Fruit fly (Drosophila melanogaster) Kc167 (cell line): Measurements from ENCODE around the gene Hyls1.

Experiments
- Myc ChIP-seq: fragments of >200 bp; optimal IDR thresholded peaks from 2 replicates; lab custom pipeline; 2017; ENCODE audit warnings: missing external identifiers
- h ChIP-seq: fragments of >200 bp; optimal IDR thresholded peaks from 3 replicates; lab custom pipeline; 2018; ENCODE audit warnings: missing external identifiers
- insv ChIP-seq: fragments of >200 bp; optimal IDR thresholded peaks from 3 replicates; lab custom pipeline; 2018; ENCODE audit warnings: missing external identifiers
- psq ChIP-seq: fragments of >200 bp; optimal IDR thresholded peaks from 2 replicates; lab custom pipeline; 2017; ENCODE audit warnings: missing external identifiers
- ttk ChIP-seq: sonication (Bioruptor generic); optimal IDR thresholded peaks from 2 replicates; lab custom pipeline; 2017; ENCODE audit warnings: missing external identifiers

DNA sequence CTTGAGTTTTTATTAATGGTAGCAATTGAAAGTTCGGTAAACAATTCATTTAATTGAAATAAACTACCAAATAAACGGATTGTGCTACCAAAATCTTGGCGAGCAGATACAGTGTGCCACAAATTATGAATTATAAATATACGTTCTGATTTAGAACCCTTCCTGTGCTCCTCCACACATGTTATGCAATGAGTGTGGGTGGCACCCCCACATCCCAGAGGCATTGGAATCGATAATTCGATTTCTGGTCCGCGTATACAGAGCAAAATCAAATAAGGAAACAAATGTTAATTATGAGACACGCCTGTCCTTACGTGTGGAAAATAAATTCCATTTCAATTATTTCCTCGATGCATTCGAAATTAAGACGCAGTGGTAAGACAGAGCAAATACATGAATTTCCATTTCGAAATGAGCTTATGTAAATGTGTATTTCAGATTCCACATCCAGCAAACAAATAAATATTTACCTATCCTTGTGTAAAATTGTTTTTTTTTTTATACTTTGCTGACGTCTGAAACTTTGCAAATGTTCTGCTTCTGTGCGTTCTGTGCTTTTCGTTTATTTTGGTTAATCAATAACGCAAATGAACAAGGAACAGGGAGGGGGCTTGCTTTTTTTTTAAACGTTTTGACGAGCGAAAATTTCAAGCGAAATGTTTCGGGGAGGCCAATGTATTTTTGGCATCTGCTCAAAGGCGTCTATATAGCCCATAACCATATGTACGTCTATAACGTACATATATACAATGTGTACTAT, 30.4 kb downstream of the Hyls1 start:
- TF ChIP-seq ttk (lab: Kevin White, UChicago) (no peak), insv (lab: Kevin White, UChicago) (no peak), psq (no peak), h (lab: Kevin White, UChicago) (no peak), Myc (lab: Kevin White, UChicago) (no peak)
